Worm (Caenorhabditis elegans): ENCODE results near the gene pdr-1.
A peak's percentile ranks its signal among the peaks of the same experiment; 100 is the strongest.

The pdr-1 gene

ce11 chrIII:13765782-13766181 lies 5.5 kb upstream of the pdr-1 start:
- peak in 1 of 3 experiments; percentile 1 for TF ChIP-seq lin-35 (GFP tag; optimal IDR thresholded peaks at IDR 0.05)
- TF ChIP-seq zfh-2 (GFP tag; conservative IDR thresholded peaks at IDR 0.05), result 0 out of 2 replicates have a peak, but pooled peaks have one; percentile 15
- no peak for TF ChIP-seq snpc-4 (GFP tag; optimal IDR thresholded peaks at IDR 0.05)
- TF ChIP-seq snpc-4 (tag; optimal IDR thresholded peaks at IDR 0.05), result no peak
- TF ChIP-seq ceh-91 (GFP tag; IDR thresholded peaks at IDR 0.05), result no peak
- TF ChIP-seq madf-3 (GFP tag; IDR thresholded peaks at IDR 0.05), result 0 out of 2 replicates have a peak, but pooled peaks have one; percentile 66
- no peak for TF ChIP-seq bed-1 (GFP tag; IDR thresholded peaks at IDR 0.05)
- no peak for TF ChIP-seq F57C9.4 (tag; optimal IDR thresholded peaks at IDR 0.05)
- TF ChIP-seq ztf-28 (GFP tag; IDR thresholded peaks at IDR 0.05), result no peak
- TF ChIP-seq ccch-3 (GFP tag; optimal IDR thresholded peaks at IDR 0.05), result no peak
- TF ChIP-seq lsl-1 (GFP tag; optimal IDR thresholded peaks at IDR 0.05), result no peak
- TF ChIP-seq egl-44 (GFP tag; IDR thresholded peaks at IDR 0.05), result no peak
- no peak for TF ChIP-seq ets-4 (GFP tag; optimal IDR thresholded peaks at IDR 0.05)
- TF ChIP-seq K11D2.4 (GFP tag; IDR thresholded peaks at IDR 0.05), result no peak

ce11 chrIII:13766704-13767323 lies 4.5 kb upstream of the pdr-1 start:
- TF ChIP-seq nhr-90 (tag; optimal IDR thresholded peaks at IDR 0.05) (peak; percentile 31), Y79H2A.3 (GFP tag; conservative IDR thresholded peaks at IDR 0.05) (no peak), lir-1 (GFP tag; conservative IDR thresholded peaks at IDR 0.05) (no peak), lag-1 (GFP tag; IDR thresholded peaks at IDR 0.05) (no peak), nfyb-1 (GFP tag; IDR thresholded peaks at IDR 0.05) (peak; percentile 52; the same call in 1 of the 2 replicates), ztf-22 (GFP tag; optimal IDR thresholded peaks at IDR 0.05) (no peak), F37B4.10 (GFP tag; IDR thresholded peaks at IDR 0.05) (no peak), mcd-1 (GFP tag; IDR thresholded peaks at IDR 0.05) (no peak), K12H6.12 (tag; optimal IDR thresholded peaks at IDR 0.05) (no peak), Y53F4B.3 (GFP tag; IDR thresholded peaks at IDR 0.05) (no peak), hlh-12 (tag; optimal IDR thresholded peaks at IDR 0.05) (no peak), lin-40 (tag; optimal IDR thresholded peaks at IDR 0.05) (peak; percentile 15), ceh-27 (GFP tag; optimal IDR thresholded peaks at IDR 0.05) (no peak), attf-3 (GFP tag; conservative IDR thresholded peaks at IDR 0.05) (no peak), Y53G8AR.9 (GFP tag; conservative IDR thresholded peaks at IDR 0.05) (no peak), lin-35 (GFP tag; optimal IDR thresholded peaks at IDR 0.05) (peak in 1 of 3 experiments; percentile 5), snpc-4 (GFP tag; optimal IDR thresholded peaks at IDR 0.05) (no peak), snpc-4 (tag; optimal IDR thresholded peaks at IDR 0.05) (peak in 1 of 4 experiments; percentile 37), ama-1 (optimal IDR thresholded peaks at IDR 0.05) (peak; percentile 48), ama-1 (GFP tag; optimal IDR thresholded peaks at IDR 0.05) (no peak), sdz-38 (tag; optimal IDR thresholded peaks at IDR 0.05) (no peak), ZK185.1 (tag; optimal IDR thresholded peaks at IDR 0.05; ENCODE audit: poor library complexity, severe bottlenecking) (peak; percentile 19), mes-4 (tag; optimal IDR thresholded peaks at IDR 0.05) (no peak), snpc-1.3 (tag; optimal IDR thresholded peaks at IDR 0.05; ENCODE audit: insufficient read depth) (no peak), zfh-2 (GFP tag; conservative IDR thresholded peaks at IDR 0.05) (no peak), F57A8.1 (GFP tag; optimal IDR thresholded peaks at IDR 0.05) (no peak), lin-54 (GFP tag; optimal IDR thresholded peaks at IDR 0.05) (no peak), cebp-1 (GFP tag; IDR thresholded peaks at IDR 0.05) (no peak), cebp-1 (tag; optimal IDR thresholded peaks at IDR 0.05) (peak; percentile 31), let-607 (tag; optimal IDR thresholded peaks at IDR 0.05) (no peak), ceh-58 (GFP tag; IDR thresholded peaks at IDR 0.05) (no peak), ceh-91 (GFP tag; IDR thresholded peaks at IDR 0.05) (no peak), tbx-9 (tag; optimal IDR thresholded peaks at IDR 0.05; ENCODE audit: borderline replicate concordance) (no peak), Y95B8A.8 (GFP tag; IDR thresholded peaks at IDR 0.05) (0 out of 2 replicates have a peak, but pooled peaks have one; percentile 24), madf-6 (GFP tag; IDR thresholded peaks at IDR 0.05) (no peak), tlf-1 (GFP tag; optimal IDR thresholded peaks at IDR 0.05) (no peak), dox-1 (GFP tag; IDR thresholded peaks at IDR 0.05) (no peak)

Data from whole organism, young adult.